Worm (Caenorhabditis elegans): Measurements from ENCODE around the gene decr-1.2.

Gene decr-1.2

ce11 chrII:8546975-8547374 lies 1.6 kb downstream of the decr-1.2 start (continued):
- 0 out of 2 replicates have a peak, but pooled peaks have one; percentile 44 for TF ChIP-seq lir-1 (GFP tag; conservative IDR thresholded peaks at IDR 0.05)
- no peak for TF ChIP-seq Y67H2A.10 (GFP tag; conservative IDR thresholded peaks at IDR 0.05)
- TF ChIP-seq F57C9.4 (tag; optimal IDR thresholded peaks at IDR 0.05) = peak; percentile 69
- TF ChIP-seq aptf-3 (GFP tag; IDR thresholded peaks at IDR 0.05) = 0 out of 2 replicates have a peak, but pooled peaks have one; percentile 37
- peak; percentile 64 for TF ChIP-seq nhr-80 (tag; optimal IDR thresholded peaks at IDR 0.05)
- peak; percentile 71; the same call in 1 of the 2 replicates for TF ChIP-seq ztf-25 (GFP tag; IDR thresholded peaks at IDR 0.05)
- no peak for TF ChIP-seq B0019.2 (GFP tag; conservative IDR thresholded peaks at IDR 0.05)
- no peak for TF ChIP-seq pha-4 (tag; optimal IDR thresholded peaks at IDR 0.05)
- peak; percentile 60 for TF ChIP-seq madf-10 (tag; optimal IDR thresholded peaks at IDR 0.05)
- TF ChIP-seq ccch-3 (GFP tag; optimal IDR thresholded peaks at IDR 0.05) = no peak
- TF ChIP-seq bed-2 (GFP tag; IDR thresholded peaks at IDR 0.05) = no peak
- TF ChIP-seq ceh-40 (GFP tag; IDR thresholded peaks at IDR 0.05) = peak; percentile 92
- no peak for TF ChIP-seq zim-3 (tag; optimal IDR thresholded peaks at IDR 0.05)
- peak; percentile 87 for TF ChIP-seq snpc-3.4 (tag; optimal IDR thresholded peaks at IDR 0.05)
- TF ChIP-seq dpl-1 (GFP tag; optimal IDR thresholded peaks at IDR 0.05) = peak; percentile 29
- TF ChIP-seq sptf-2 (GFP tag; optimal IDR thresholded peaks at IDR 0.05) = peak; percentile 97
- peak; percentile 87 for TF ChIP-seq egl-18 (GFP tag; IDR thresholded peaks at IDR 0.05)
- TF ChIP-seq K12H6.12 (tag; optimal IDR thresholded peaks at IDR 0.05) = peak; percentile 6
- no peak for TF ChIP-seq lin-35 (GFP tag; optimal IDR thresholded peaks at IDR 0.05)
- no peak for TF ChIP-seq F52B5.7 (tag; optimal IDR thresholded peaks at IDR 0.05)
- no peak for TF ChIP-seq athp-1 (tag; optimal IDR thresholded peaks at IDR 0.05)
- TF ChIP-seq bed-1 (GFP tag; IDR thresholded peaks at IDR 0.05) = no peak
- 0 out of 2 replicates have a peak, but pooled peaks have one; percentile 73 for TF ChIP-seq F37B4.10 (GFP tag; IDR thresholded peaks at IDR 0.05)
- TF ChIP-seq mcd-1 (GFP tag; IDR thresholded peaks at IDR 0.05) = peak; percentile 72; the same call in 1 of the 2 replicates
- TF ChIP-seq hlh-12 (tag; optimal IDR thresholded peaks at IDR 0.05) = peak; percentile 83
- TF ChIP-seq K11D2.4 (GFP tag; IDR thresholded peaks at IDR 0.05) = no peak; the same call in 1 of the 2 replicates
- no peak for TF ChIP-seq ztf-28 (GFP tag; IDR thresholded peaks at IDR 0.05)
- no peak; the same call in 1 of the 2 replicates for TF ChIP-seq pbrm-1 (GFP tag; IDR thresholded peaks at IDR 0.05)
- TF ChIP-seq hmg-20 (GFP tag; IDR thresholded peaks at IDR 0.05) = peak; percentile 72
- TF ChIP-seq dpff-1 (tag; optimal IDR thresholded peaks at IDR 0.05) = no peak
- TF ChIP-seq ceh-100 (GFP tag; IDR thresholded peaks at IDR 0.05) = peak; percentile 49; the same call in 1 of the 2 replicates
- TF ChIP-seq cebp-2 (GFP tag; IDR thresholded peaks at IDR 0.05) = peak; percentile 98
- TF ChIP-seq ama-1 (optimal IDR thresholded peaks at IDR 0.05) = no peak
- peak in 1 of 2 experiments; percentile 60 for TF ChIP-seq ama-1 (GFP tag; optimal IDR thresholded peaks at IDR 0.05)
- TF ChIP-seq C17E4.6 (GFP tag; IDR thresholded peaks at IDR 0.05) = no peak
- TF ChIP-seq lsy-27 (tag; optimal IDR thresholded peaks at IDR 0.05; ENCODE audit: borderline replicate concordance, insufficient read depth) = peak; percentile 23
- TF ChIP-seq nfyb-1 (GFP tag; IDR thresholded peaks at IDR 0.05) = peak; percentile 92
- no peak for TF ChIP-seq sea-2 (GFP tag; IDR thresholded peaks at IDR 0.05)
- no peak for TF ChIP-seq gei-17 (GFP tag; optimal IDR thresholded peaks at IDR 0.05)
- peak; percentile 51 for TF ChIP-seq B0035.1 (tag; optimal IDR thresholded peaks at IDR 0.05)
- no peak for TF ChIP-seq lin-26 (GFP tag; IDR thresholded peaks at IDR 0.05)
- TF ChIP-seq madf-3 (GFP tag; IDR thresholded peaks at IDR 0.05) = no peak; the same call in 1 of the 2 replicates
- peak; percentile 67; the same call in 1 of the 2 replicates for TF ChIP-seq hsf-1 (GFP tag; IDR thresholded peaks at IDR 0.05)
- TF ChIP-seq ZK185.1 (tag; optimal IDR thresholded peaks at IDR 0.05; ENCODE audit: poor library complexity, severe bottlenecking) = peak; percentile 88
- no peak for TF ChIP-seq unc-62 (GFP tag; optimal IDR thresholded peaks at IDR 0.05)
- peak; percentile 32 for TF ChIP-seq ceh-79 (tag; optimal IDR thresholded peaks at IDR 0.05)
- TF ChIP-seq ztf-22 (GFP tag; optimal IDR thresholded peaks at IDR 0.05) = peak; percentile 77
- TF ChIP-seq mes-4 (tag; optimal IDR thresholded peaks at IDR 0.05) = peak; percentile 89
- TF ChIP-seq xnd-1 (tag; optimal IDR thresholded peaks at IDR 0.05) = no peak
- TF ChIP-seq egl-44 (GFP tag; IDR thresholded peaks at IDR 0.05) = peak; percentile 84

All from whole organism, young adult.